Worm (Caenorhabditis elegans): ENCODE measurements around the gene srh-75.

The srh-75 gene

ce11 chrV:11082964-11083363 is 26.0 kb upstream of the srh-75 start (continued):
- TF ChIP-seq ceh-100 (GFP tag; IDR thresholded peaks at IDR 0.05) = no peak
- TF ChIP-seq lin-26 (GFP tag; IDR thresholded peaks at IDR 0.05) = no peak

ce11 chrV:11082475-11082874 is 25.5 kb upstream of the srh-75 start:
- TF ChIP-seq hlh-12 (tag; optimal IDR thresholded peaks at IDR 0.05) (no peak), ceh-58 (GFP tag; IDR thresholded peaks at IDR 0.05) (no peak), attf-5 (GFP tag; optimal IDR thresholded peaks at IDR 0.05) (no peak), somi-1 (GFP tag; optimal IDR thresholded peaks at IDR 0.05) (peak; percentile 42), fkh-3 (tag; optimal IDR thresholded peaks at IDR 0.05) (no peak), ama-1 (optimal IDR thresholded peaks at IDR 0.05) (no peak), ama-1 (GFP tag; optimal IDR thresholded peaks at IDR 0.05) (no peak), C06A6.2 (GFP tag; conservative IDR thresholded peaks at IDR 0.05) (0 out of 2 replicates have a peak, but pooled peaks have one; percentile 44), nhr-120 (GFP tag; IDR thresholded peaks at IDR 0.05) (no peak), sptf-2 (GFP tag; optimal IDR thresholded peaks at IDR 0.05) (no peak), snpc-1.3 (tag; optimal IDR thresholded peaks at IDR 0.05; ENCODE audit: insufficient read depth) (no peak), T26A5.8 (tag; optimal IDR thresholded peaks at IDR 0.05) (no peak), dox-1 (GFP tag; IDR thresholded peaks at IDR 0.05) (no peak), ZK185.1 (tag; optimal IDR thresholded peaks at IDR 0.05; ENCODE audit: poor library complexity, severe bottlenecking) (no peak), F39B2.1 (GFP tag; IDR thresholded peaks at IDR 0.05) (no peak), sea-2 (GFP tag; IDR thresholded peaks at IDR 0.05) (no peak), nfyb-1 (GFP tag; IDR thresholded peaks at IDR 0.05) (peak; percentile 40; the same call in 1 of the 2 replicates), B0261.1 (tag; optimal IDR thresholded peaks at IDR 0.05) (no peak), Y53F4B.3 (GFP tag; IDR thresholded peaks at IDR 0.05) (no peak), efl-1 (GFP tag; optimal IDR thresholded peaks at IDR 0.05) (no peak), K12H6.12 (tag; optimal IDR thresholded peaks at IDR 0.05) (peak; percentile 15), hlh-26 (GFP tag; conservative IDR thresholded peaks at IDR 0.05) (no peak), lin-40 (tag; optimal IDR thresholded peaks at IDR 0.05) (peak; percentile 6), sdz-38 (tag; optimal IDR thresholded peaks at IDR 0.05) (no peak), attf-3 (GFP tag; conservative IDR thresholded peaks at IDR 0.05) (no peak), madf-6 (GFP tag; IDR thresholded peaks at IDR 0.05) (no peak), K11D2.4 (GFP tag; IDR thresholded peaks at IDR 0.05) (0 out of 2 replicates have a peak, but pooled peaks have one; percentile 15), Y95B8A.8 (GFP tag; IDR thresholded peaks at IDR 0.05) (0 out of 2 replicates have a peak, but pooled peaks have one; percentile 9), hsf-1 (GFP tag; IDR thresholded peaks at IDR 0.05) (no peak), snpc-4 (GFP tag; optimal IDR thresholded peaks at IDR 0.05) (no peak), snpc-4 (tag; optimal IDR thresholded peaks at IDR 0.05) (no peak), ceh-79 (tag; optimal IDR thresholded peaks at IDR 0.05) (no peak), ztf-26 (tag; optimal IDR thresholded peaks at IDR 0.05) (no peak), xnd-1 (tag; optimal IDR thresholded peaks at IDR 0.05) (no peak), F52B5.7 (tag; optimal IDR thresholded peaks at IDR 0.05) (peak; percentile 46), ekl-4 (GFP tag; IDR thresholded peaks at IDR 0.05) (no peak)

ce11 chrV:11080345-11081102 is 23.6 kb upstream of the srh-75 start, which contains the start of gene act-1:
act-1 (plus strand) TSS chrV:11081052.
- no peak for TF ChIP-seq ceh-100 (GFP tag; IDR thresholded peaks at IDR 0.05)
- TF ChIP-seq bed-2 (GFP tag; IDR thresholded peaks at IDR 0.05) = no peak
- no peak for TF ChIP-seq repo-1 (tag; optimal IDR thresholded peaks at IDR 0.05)
- TF ChIP-seq sptf-2 (GFP tag; optimal IDR thresholded peaks at IDR 0.05) = no peak
- TF ChIP-seq tbp1 (GFP tag; optimal IDR thresholded peaks at IDR 0.05) = no peak
- TF ChIP-seq zfh-2 (GFP tag; conservative IDR thresholded peaks at IDR 0.05) = peak; percentile 83
- no peak for TF ChIP-seq lir-1 (GFP tag; conservative IDR thresholded peaks at IDR 0.05)
- TF ChIP-seq nhr-80 (tag; optimal IDR thresholded peaks at IDR 0.05) = peak; percentile 20
- TF ChIP-seq madf-3 (GFP tag; IDR thresholded peaks at IDR 0.05) = no peak
- peak; percentile 4 for TF ChIP-seq ceh-27 (GFP tag; optimal IDR thresholded peaks at IDR 0.05)
- no peak for TF ChIP-seq lin-40 (tag; optimal IDR thresholded peaks at IDR 0.05)
- TF ChIP-seq hmg-1.2 (GFP tag; IDR thresholded peaks at IDR 0.05) = peak; percentile 23; the same call in 1 of the 2 replicates
- no peak for TF ChIP-seq cebp-1 (GFP tag; IDR thresholded peaks at IDR 0.05)
- peak; percentile 7 for TF ChIP-seq cebp-1 (tag; optimal IDR thresholded peaks at IDR 0.05)
